Worm (Caenorhabditis elegans): Measurements from ENCODE around the gene parn-1.

ce11 chrV:12683205-12683604, 11.8 kb downstream of the parn-1 start:
- TF ChIP-seq lin-15B (tag; optimal IDR thresholded peaks at IDR 0.05) (no peak), ceh-28 (tag; optimal IDR thresholded peaks at IDR 0.05) (no peak), daf-12 (tag; optimal IDR thresholded peaks at IDR 0.05) (no peak), mdl-1 (tag; optimal IDR thresholded peaks at IDR 0.05) (no peak), ZK546.5 (tag; optimal IDR thresholded peaks at IDR 0.05) (no peak), nhr-25 (tag; optimal IDR thresholded peaks at IDR 0.05) (no peak), zag-1 (tag; optimal IDR thresholded peaks at IDR 0.05) (no peak), tbx-2 (tag; optimal IDR thresholded peaks at IDR 0.05) (no peak), aly-2 (tag; optimal IDR thresholded peaks at IDR 0.05) (no peak), nhr-28 (tag; optimal IDR thresholded peaks at IDR 0.05) (no peak), elt-3 (tag; optimal IDR thresholded peaks at IDR 0.05) (no peak), fkh-10 (GFP tag; optimal IDR thresholded peaks at IDR 0.05) (no peak)
